Worm (Caenorhabditis elegans): ENCODE measurements around the gene fmi-1.

- TF ChIP-seq him-1 (tag; optimal IDR thresholded peaks at IDR 0.05), result no peak
- TF ChIP-seq ceh-91 (GFP tag; IDR thresholded peaks at IDR 0.05), result no peak
- TF ChIP-seq tbp1 (GFP tag; optimal IDR thresholded peaks at IDR 0.05), result no peak
- TF ChIP-seq madf-10 (tag; optimal IDR thresholded peaks at IDR 0.05), result no peak
- TF ChIP-seq Y56A3A.18 (GFP tag; IDR thresholded peaks at IDR 0.05), result no peak
- TF ChIP-seq snpc-3.4 (tag; optimal IDR thresholded peaks at IDR 0.05), result no peak
- no peak for TF ChIP-seq zim-3 (tag; optimal IDR thresholded peaks at IDR 0.05)
- TF ChIP-seq T26A5.8 (tag; optimal IDR thresholded peaks at IDR 0.05), result no peak
- TF ChIP-seq F57A8.1 (GFP tag; optimal IDR thresholded peaks at IDR 0.05), result no peak
- no peak for TF ChIP-seq ceh-58 (GFP tag; IDR thresholded peaks at IDR 0.05)
- TF ChIP-seq ztf-26 (tag; optimal IDR thresholded peaks at IDR 0.05), result no peak
- TF ChIP-seq atf-7 (tag; optimal IDR thresholded peaks at IDR 0.05), result no peak
Observed at ce11 chrV:13009843-13010242, 9.0 kb upstream of the fmi-1 start.
